Worm (Caenorhabditis elegans) whole organism, midembryonic: ENCODE data around the gene F55G1.7.

Experiments used
- T22C8.4 ChIP-seq: fragments of 200-800 bp; sonication (Bioruptor generic); IDR thresholded peaks from 2 replicates; pipeline ENCODE4 v1.3.6; 2022; ENCODE audit warnings: missing genetic modification characterization, missing compliant biosample characterization
- cog-1 ChIP-seq: sonication (generic microtip); optimal IDR thresholded peaks from 2 replicates; lab custom pipeline; 2016; ENCODE audit warnings: missing genetic modification characterization, missing compliant biosample characterization
- flt-1 ChIP-seq: fragments of 200-800 bp; sonication (Bioruptor generic); IDR thresholded peaks from 2 replicates; pipeline ENCODE4 v1.3.6; 2022; ENCODE audit warnings: missing genetic modification characterization, missing compliant biosample characterization
- klf-2 ChIP-seq: fragments of 200-800 bp; sonication (Bioruptor generic); conservative IDR thresholded peaks from 2 replicates; pipeline ENCODE4 v1.3.6; 2022; ENCODE audit warnings: missing genetic modification reagents, missing genetic modification characterization, missing compliant biosample characterization
- med-1 ChIP-seq: sonication (generic microtip); optimal IDR thresholded peaks from 2 replicates; lab custom pipeline; 2017; ENCODE audit warnings: missing genetic modification characterization, mild to moderate bottlenecking, missing compliant biosample characterization, antibody characterized with exemption, missing genetic modification reagents; ENCODE audit not compliant: insufficient read depth
- ref-1 ChIP-seq: fragments of 200-800 bp; sonication (Bioruptor generic); conservative IDR thresholded peaks from 2 replicates; pipeline ENCODE4 v1.3.6; 2022; ENCODE audit warnings: missing genetic modification reagents, missing genetic modification characterization, missing compliant biosample characterization
- tab-1 ChIP-seq: fragments of 200-800 bp; sonication (Bioruptor generic); IDR thresholded peaks from 2 replicates; pipeline ENCODE4 v1.3.6; 2022; ENCODE audit warnings: missing genetic modification characterization, missing compliant biosample characterization
- ztf-23 ChIP-seq: fragments of 200-800 bp; sonication (Bioruptor generic); IDR thresholded peaks from 2 replicates; pipeline ENCODE4 v1.3.6; 2022; ENCODE audit warnings: missing genetic modification reagents, missing genetic modification characterization, missing compliant biosample characterization
- ztf-29 ChIP-seq: fragments of 200-800 bp; sonication (Bioruptor generic); IDR thresholded peaks from 2 replicates; pipeline ENCODE4 v1.3.6; 2022; ENCODE audit warnings: missing genetic modification reagents, missing genetic modification characterization, missing compliant biosample characterization

Gene F55G1.7

ce11 chrIV:7439377-7439776 is 30.3 kb downstream of the F55G1.7 start:
- TF ChIP-seq T22C8.4 (GFP tag; lab: Robert Waterston, UW), result no peak
- TF ChIP-seq med-1, result no peak
- TF ChIP-seq tab-1 (GFP tag; lab: Robert Waterston, UW), result no peak
- no peak for TF ChIP-seq flt-1

DNA sequence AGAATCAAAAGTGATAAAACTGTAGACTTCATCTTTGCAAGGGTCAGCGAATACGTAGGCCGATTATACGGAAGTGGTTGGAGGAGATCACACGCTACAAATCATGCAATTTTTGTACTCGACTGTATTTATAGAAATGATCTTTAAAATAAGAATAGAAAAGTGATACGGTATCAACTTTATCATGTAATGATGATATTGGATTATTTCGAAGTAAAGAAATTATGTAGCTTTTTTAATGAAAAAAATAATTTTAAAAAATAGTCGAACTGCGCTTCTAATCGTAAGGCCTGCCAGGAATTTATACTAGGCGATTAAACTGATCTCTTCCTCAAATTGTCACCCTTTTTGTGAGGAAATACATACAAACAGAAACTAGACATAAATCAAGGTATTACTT is 35.8 kb downstream of the F55G1.7 start, which contains the start of gene B0496.11:
B0496.11 (minus strand) TSS at position 101 of the 400 bp plus-strand sequence.
- no peak for TF ChIP-seq ztf-29 (GFP tag; lab: Robert Waterston, UW)
- TF ChIP-seq tab-1 (GFP tag; lab: Robert Waterston, UW), result no peak
- no peak for TF ChIP-seq T22C8.4 (GFP tag; lab: Robert Waterston, UW)
- TF ChIP-seq flt-1, result no peak
- no peak for TF ChIP-seq med-1
- TF ChIP-seq ref-1 (GFP tag; lab: Robert Waterston, UW), result no peak

- no peak for TF ChIP-seq tab-1 (GFP tag; lab: Robert Waterston, UW)
- no peak for TF ChIP-seq flt-1
- no peak for TF ChIP-seq cog-1 (tag; lab: Kevin White, UChicago)
- TF ChIP-seq ztf-23, result no peak
- TF ChIP-seq med-1, result no peak
- no peak for TF ChIP-seq ztf-29 (GFP tag; lab: Robert Waterston, UW)
- no peak for TF ChIP-seq T22C8.4 (GFP tag; lab: Robert Waterston, UW)
- no peak for TF ChIP-seq klf-2 (GFP tag; lab: Robert Waterston, UW)
- TF ChIP-seq ref-1 (GFP tag; lab: Robert Waterston, UW), result no peak
These were observed 40.6 kb downstream of the F55G1.7 start for ce11 chrIV:7428998-7429397.

DNA sequence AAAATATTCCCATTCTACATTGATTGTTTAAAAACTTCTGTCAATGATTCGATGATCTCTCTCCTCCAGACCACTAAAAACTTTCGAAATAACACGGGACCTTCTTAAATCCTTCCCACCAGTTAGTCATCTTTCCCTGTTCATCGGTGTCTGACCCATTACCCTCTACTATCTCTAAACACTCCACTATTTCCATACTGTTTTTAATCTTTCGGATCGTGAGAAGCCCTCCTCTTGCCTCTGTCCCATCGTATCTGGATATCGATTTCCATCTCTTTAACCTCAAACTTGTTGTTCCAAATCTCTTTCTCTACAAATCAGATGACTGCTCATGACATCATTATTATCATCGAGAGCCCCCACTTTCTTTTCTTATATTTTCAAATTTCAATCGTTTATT is 41.3 kb downstream of the F55G1.7 start:
- TF ChIP-seq ztf-23, result no peak

DNA sequence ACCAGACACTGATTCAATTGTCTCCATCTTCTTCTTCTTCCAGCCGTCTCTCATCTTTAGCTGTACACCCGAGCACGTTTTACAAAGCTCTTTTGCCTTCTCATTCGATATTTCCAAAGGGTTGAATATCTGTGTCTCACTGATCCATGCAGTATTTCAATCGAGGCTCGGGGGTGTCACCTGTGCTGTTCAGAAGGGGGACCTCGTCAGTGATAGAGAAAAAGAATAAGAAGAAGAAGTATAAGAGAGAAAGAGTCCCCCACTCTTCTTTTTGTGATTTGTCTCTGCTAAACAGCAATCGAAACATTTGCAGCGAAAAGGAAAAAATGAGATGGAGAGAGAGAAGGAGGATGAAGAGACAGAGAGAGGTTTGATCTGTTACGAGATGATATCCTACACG is 43.6 kb downstream of the F55G1.7 start:
- TF ChIP-seq flt-1, result no peak
- TF ChIP-seq cog-1 (tag; lab: Kevin White, UChicago), result no peak
- no peak for TF ChIP-seq ztf-29 (GFP tag; lab: Robert Waterston, UW)
- TF ChIP-seq ref-1 (GFP tag; lab: Robert Waterston, UW), result no peak

DNA sequence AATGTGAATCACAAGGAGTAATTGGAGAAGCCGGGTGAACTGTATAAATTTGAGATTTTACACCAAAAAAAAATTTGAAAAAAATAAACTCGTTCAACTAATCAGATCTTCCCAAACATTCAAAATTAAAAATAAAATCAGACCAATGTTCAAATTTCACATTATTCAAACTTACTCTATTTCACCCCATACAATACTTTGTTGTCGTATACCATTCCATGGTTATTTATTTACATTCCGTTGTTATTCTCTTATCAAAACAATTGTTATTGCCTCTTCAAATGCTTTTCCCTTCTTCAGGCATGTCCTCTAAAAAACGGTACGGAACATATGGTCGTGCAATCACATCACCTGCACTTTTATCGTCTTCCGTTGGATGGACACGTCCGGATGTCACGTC is 45.4 kb downstream of the F55G1.7 start, which contains the start of gene unc-82:
unc-82 (plus strand) TSS at position 301 of the 400 bp plus-strand sequence.
- TF ChIP-seq klf-2 (GFP tag; lab: Robert Waterston, UW) (no peak), ref-1 (GFP tag; lab: Robert Waterston, UW) (no peak), T22C8.4 (GFP tag; lab: Robert Waterston, UW) (no peak), ztf-23 (no peak), flt-1 (no peak), ztf-29 (GFP tag; lab: Robert Waterston, UW) (no peak), cog-1 (tag; lab: Kevin White, UChicago) (no peak), med-1 (no peak), tab-1 (GFP tag; lab: Robert Waterston, UW) (no peak)

- TF ChIP-seq T22C8.4 (GFP tag; lab: Robert Waterston, UW) (no peak), klf-2 (GFP tag; lab: Robert Waterston, UW) (no peak), tab-1 (GFP tag; lab: Robert Waterston, UW) (no peak)
These were observed 48.7 kb downstream of the F55G1.7 start, which contains the start of gene srtx-1 for ce11 chrIV:7420913-7421312. srtx-1 (plus strand) TSS chrIV:7421213.

DNA sequence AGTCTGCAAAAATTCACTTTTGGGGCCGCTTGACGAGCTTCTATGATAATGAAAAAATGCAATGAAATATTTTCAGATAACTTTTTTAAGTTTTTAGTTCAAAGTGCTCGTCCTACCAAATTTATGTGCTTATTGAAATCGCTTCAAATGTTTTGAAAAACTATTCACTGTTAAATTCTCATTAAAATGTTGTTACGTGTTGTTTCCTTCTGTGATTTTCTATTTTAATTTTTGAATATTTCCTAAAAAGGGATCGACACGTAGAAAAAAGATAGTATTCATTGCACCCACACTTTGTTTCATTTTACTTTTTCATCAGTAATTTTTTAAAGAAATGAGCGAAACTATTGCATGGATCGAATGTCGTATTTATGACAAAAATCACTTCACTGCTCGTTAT is 50.8 kb downstream of the F55G1.7 start, which contains the start of gene B0496.6:
B0496.6 (plus strand) TSS at position 301 of the 400 bp plus-strand sequence.
- TF ChIP-seq tab-1 (GFP tag; lab: Robert Waterston, UW) (no peak), ztf-23 (no peak), klf-2 (GFP tag; lab: Robert Waterston, UW) (no peak), flt-1 (no peak), cog-1 (tag; lab: Kevin White, UChicago) (no peak), ztf-29 (GFP tag; lab: Robert Waterston, UW) (no peak), ref-1 (GFP tag; lab: Robert Waterston, UW) (no peak), T22C8.4 (GFP tag; lab: Robert Waterston, UW) (no peak), med-1 (no peak)
